ENCODE assay signal across 2 fruit fly cellular contexts in genomic region chr2L:18186695-18187094, dm6.
TF ChIP-seq lines count a peak whose summit lies in the region.

No protein-coding gene starts in this region.

- no peak for TF ChIP-seq CTCF in whole organism, embryonic (GFP tag; optimal IDR thresholded peaks at IDR 0.05; lab: Kevin White, UChicago)

TF ChIP-seq in whole organism, embryonic, 481 proteins besides CTCF, POLR2A, EP300 and RAD21 (continues in another document):
- TF ChIP-seq CG14050 (GFP tag; IDR thresholded peaks at IDR 0.05; lab: Robert Waterston, UW) (no peak), eve (GFP tag; optimal IDR thresholded peaks at IDR 0.05; lab: Kevin White, UChicago) (no peak), Ptx1 (GFP tag; IDR thresholded peaks at IDR 0.05; lab: Robert Waterston, UW) (peak; percentile 42), schlank (tag; optimal IDR thresholded peaks at IDR 0.05; lab: Kevin White, UChicago) (no peak), CG30020 (tag; optimal IDR thresholded peaks at IDR 0.05; lab: Kevin White, UChicago) (no peak), Lpt (GFP tag; optimal IDR thresholded peaks at IDR 0.05; lab: Kevin White, UChicago) (no peak), Antp (GFP tag; optimal IDR thresholded peaks at IDR 0.05; lab: Kevin White, UChicago) (peak; percentile 7), Neu2 (GFP tag; optimal IDR thresholded peaks at IDR 0.05; lab: Kevin White, UChicago; ENCODE audit: borderline replicate concordance) (no peak), CG42726 (GFP tag; IDR thresholded peaks at IDR 0.05; lab: Robert Waterston, UW; ENCODE audit: partially characterized antibody) (no peak), grau (tag; optimal IDR thresholded peaks at IDR 0.05; lab: Kevin White, UChicago) (no peak), wdn (GFP tag; IDR thresholded peaks at IDR 0.05; lab: Robert Waterston, UW) (0 out of 2 replicates have a peak, but pooled peaks have one; percentile 22), Mad (GFP tag; optimal IDR thresholded peaks at IDR 0.05; lab: Kevin White, UChicago) (no peak), cato (GFP tag; optimal IDR thresholded peaks at IDR 0.05; lab: Kevin White, UChicago; ENCODE audit: borderline replicate concordance) (no peak), odd (GFP tag; optimal IDR thresholded peaks at IDR 0.05; lab: Kevin White, UChicago) (no peak), gro (GFP tag; optimal IDR thresholded peaks at IDR 0.05; lab: Kevin White, UChicago) (no peak), D19A (tag; optimal IDR thresholded peaks at IDR 0.05; lab: Kevin White, UChicago) (no peak), D (optimal IDR thresholded peaks at IDR 0.05; lab: Kevin White, UChicago) (no peak), D (GFP tag; optimal IDR thresholded peaks at IDR 0.05; lab: Kevin White, UChicago) (no peak), CG11696 (GFP tag; IDR thresholded peaks at IDR 0.05; lab: Robert Waterston, UW) (no peak), tin (GFP tag; optimal IDR thresholded peaks at IDR 0.05; lab: Kevin White, UChicago) (no peak), NK7.1 (GFP tag; optimal IDR thresholded peaks at IDR 0.05; lab: Kevin White, UChicago) (no peak), CG2120 (GFP tag; optimal IDR thresholded peaks at IDR 0.05; lab: Kevin White, UChicago) (peak; percentile 46), CG18262 (tag; optimal IDR thresholded peaks at IDR 0.05; lab: Kevin White, UChicago) (no peak), CG33557 (GFP tag; optimal IDR thresholded peaks at IDR 0.05; lab: Kevin White, UChicago) (no peak), CG33213 (GFP tag; optimal IDR thresholded peaks at IDR 0.05; lab: Kevin White, UChicago) (no peak), CG10267 (tag; optimal IDR thresholded peaks at IDR 0.05; lab: Kevin White, UChicago) (no peak), CG17912 (GFP tag; optimal IDR thresholded peaks at IDR 0.05; lab: Kevin White, UChicago) (no peak), ranshi (GFP tag; IDR thresholded peaks at IDR 0.05; lab: Robert Waterston, UW) (no peak), twi (tag; optimal IDR thresholded peaks at IDR 0.05; lab: Kevin White, UChicago) (no peak), ftz-f1 (GFP tag; optimal IDR thresholded peaks at IDR 0.05; lab: Kevin White, UChicago) (no peak), nerfin-1 (tag; optimal IDR thresholded peaks at IDR 0.05; lab: Kevin White, UChicago) (no peak), CG31388 (GFP tag; optimal IDR thresholded peaks at IDR 0.05; lab: Kevin White, UChicago) (no peak), HmgD (GFP tag; optimal IDR thresholded peaks at IDR 0.05; lab: Kevin White, UChicago) (no peak), CG4730 (GFP tag; IDR thresholded peaks at IDR 0.05; lab: Robert Waterston, UW) (no peak), CG4820 (GFP tag; optimal IDR thresholded peaks at IDR 0.05; lab: Kevin White, UChicago) (peak; percentile 8), CG17186 (GFP tag; optimal IDR thresholded peaks at IDR 0.05; lab: Kevin White, UChicago) (no peak), CG14014 (GFP tag; IDR thresholded peaks at IDR 0.05; lab: Robert Waterston, UW) (no peak), disco-r (GFP tag; optimal IDR thresholded peaks at IDR 0.05; lab: Kevin White, UChicago) (no peak), MBD-R2 (GFP tag; IDR thresholded peaks at IDR 0.05; lab: Robert Waterston, UW) (no peak), z (GFP tag; IDR thresholded peaks at IDR 0.05; lab: Robert Waterston, UW) (no peak), CG15011 (GFP tag; optimal IDR thresholded peaks at IDR 0.05; lab: Kevin White, UChicago) (no peak), CG11504 (tag; optimal IDR thresholded peaks at IDR 0.05; lab: Kevin White, UChicago) (peak; percentile 53), inv (GFP tag; IDR thresholded peaks at IDR 0.05; lab: Robert Waterston, UW; ENCODE audit: partially characterized antibody) (no peak), Hey (tag; optimal IDR thresholded peaks at IDR 0.05; lab: Kevin White, UChicago) (no peak), CG1233 (GFP tag; optimal IDR thresholded peaks at IDR 0.05; lab: Kevin White, UChicago) (no peak), tap (tag; optimal IDR thresholded peaks at IDR 0.05; lab: Kevin White, UChicago) (no peak), CG9932 (GFP tag; IDR thresholded peaks at IDR 0.05; lab: Robert Waterston, UW) (peak; percentile 17; the same call in 1 of the 2 replicates)

TF ChIP-seq in whole organism, prepupa, 60 proteins besides CTCF, POLR2A, EP300 and RAD21:
- TF ChIP-seq achi (GFP tag; optimal IDR thresholded peaks at IDR 0.05; lab: Kevin White, UChicago) = no peak
- no peak for TF ChIP-seq cyc (GFP tag; optimal IDR thresholded peaks at IDR 0.05; lab: Kevin White, UChicago)
- no peak for TF ChIP-seq CG8632 (GFP tag; optimal IDR thresholded peaks at IDR 0.05; lab: Kevin White, UChicago)
- TF ChIP-seq Hr4 (GFP tag; optimal IDR thresholded peaks at IDR 0.05; lab: Kevin White, UChicago) = no peak
- TF ChIP-seq Eip78C (GFP tag; lab: Kevin White, UChicago) = peak; percentile 25
- TF ChIP-seq CG6163 (GFP tag; IDR thresholded peaks at IDR 0.05; lab: Robert Waterston, UW) = 0 out of 3 replicates have a peak, but pooled peaks have one; percentile 28
- TF ChIP-seq eg (GFP tag; IDR thresholded peaks at IDR 0.05; lab: Robert Waterston, UW) = no peak
- peak; percentile 2 for TF ChIP-seq Hr39 (GFP tag; optimal IDR thresholded peaks at IDR 0.05; lab: Kevin White, UChicago)

Comparison
In these comparisons a context has a peak if more than half of its experiments do, and no peak if none do; other contexts are left out.
1. Of the 7 proteins assayed by ChIP-seq in both whole organism, embryonic and whole organism, prepupa: peak only in whole organism, embryonic: Sox102F; only in whole organism, prepupa: Hr39; in both: none; in neither: 5.